Worm (Caenorhabditis elegans) whole organism, L4 larva: Measurements from ENCODE around the gene F49H6.12.

ENCODE experiments used
- hmg-1.1 ChIP-seq: fragments of 200-800 bp; sonication (Bioruptor generic); IDR thresholded peaks from 2 replicates; pipeline ENCODE4 v1.3.6; 2022; ENCODE audit warnings: missing genetic modification reagents, missing genetic modification characterization, missing compliant biosample characterization
- lin-39 ChIP-seq: fragments of 150-350 bp; optimal IDR thresholded peaks from 2 replicates; lab custom pipeline; 2014; ENCODE audit warnings: missing biosample characterization, missing genetic modification reagents, missing genetic modification characterization
- lsy-2 ChIP-seq, 2 experiments: fragments of 150-350 bp in 1 of 2; sonication (generic microtip) in 1 of 2; optimal IDR thresholded peaks; 2 replicates each; lab custom pipeline; 2014 to 2017; ENCODE audit warnings: missing biosample characterization in 2 of 2, missing genetic modification characterization in 2 of 2
- nhr-11 ChIP-seq: fragments of 150-350 bp; optimal IDR thresholded peaks from 2 replicates; lab custom pipeline; 2014; ENCODE audit warnings: missing biosample characterization, missing genetic modification characterization
- nhr-237 ChIP-seq: sonication (generic microtip); optimal IDR thresholded peaks from 2 replicates; lab custom pipeline; 2017; ENCODE audit warnings: missing biosample characterization, missing genetic modification characterization
- nhr-25 ChIP-seq: sonication (generic microtip); optimal IDR thresholded peaks from 2 replicates; lab custom pipeline; 2017; ENCODE audit warnings: missing genetic modification characterization, mild to moderate bottlenecking, missing compliant biosample characterization, antibody characterized with exemption, moderate library complexity, borderline replicate concordance; ENCODE audit not compliant: insufficient read depth
- nhr-28 ChIP-seq: fragments of 150-350 bp; optimal IDR thresholded peaks from 2 replicates; lab custom pipeline; 2014; ENCODE audit warnings: missing biosample characterization, missing genetic modification characterization
- nhr-76 ChIP-seq: fragments of 150-350 bp; optimal IDR thresholded peaks from 2 replicates; lab custom pipeline; 2014; ENCODE audit warnings: missing biosample characterization, missing genetic modification characterization
- set-16 ChIP-seq: fragments of 200-800 bp; sonication (Bioruptor generic); IDR thresholded peaks from 2 replicates; pipeline ENCODE4 v1.3.6; 2022; ENCODE audit warnings: missing genetic modification reagents, missing genetic modification characterization, missing compliant biosample characterization
- snpc-4 ChIP-seq: fragments of 150-350 bp; optimal IDR thresholded peaks from 2 replicates; lab custom pipeline; 2014; ENCODE audit warnings: missing biosample characterization, missing genetic modification characterization

DNA sequence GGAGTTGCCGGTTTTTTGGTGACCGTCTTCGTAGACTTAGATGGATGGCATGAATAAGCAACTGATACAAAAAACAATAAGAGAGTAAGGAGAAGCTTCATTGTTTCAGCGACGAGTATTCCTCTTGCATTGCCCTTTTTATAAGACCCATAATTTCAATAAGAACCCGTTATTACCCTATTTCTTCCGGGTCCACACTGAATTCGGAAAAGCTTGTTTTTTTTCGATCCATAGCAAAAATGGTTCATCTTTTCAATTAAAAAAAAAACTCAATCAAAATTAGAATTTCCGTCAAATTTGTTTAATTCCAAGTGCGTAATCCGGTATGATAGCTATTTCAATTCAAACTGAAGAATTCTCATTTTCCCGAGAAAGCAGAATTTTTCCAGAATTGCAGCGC, 34.2 kb downstream of the F49H6.12 start, which contains the start of gene Y102A5C.40:
- no peak for TF ChIP-seq nhr-11
- TF ChIP-seq lin-39 (tag; lab: Kevin White, UChicago) = no peak
- no peak for TF ChIP-seq set-16
- no peak for TF ChIP-seq nhr-28 (tag; lab: Kevin White, UChicago)
- no peak for TF ChIP-seq lsy-2 (tag; optimal IDR thresholded peaks at IDR 0.05; lab: Kevin White, UChicago)
- TF ChIP-seq nhr-237 (tag; lab: Kevin White, UChicago) = no peak
- no peak for TF ChIP-seq hmg-1.1 (GFP tag; lab: Robert Waterston, UW)
- no peak for TF ChIP-seq nhr-25 (tag; lab: Kevin White, UChicago)
- TF ChIP-seq nhr-76 = no peak
- no peak for TF ChIP-seq snpc-4 (tag; lab: Kevin White, UChicago)
